Fruit fly (Drosophila melanogaster) whole organism, embryonic: ENCODE results near the gene CG8312.

Experiments used
- Abd-B ChIP-seq: fragments of 200-800 bp; sonication (Bioruptor generic); optimal IDR thresholded peaks from 2 replicates; lab custom pipeline; 2018; ENCODE audit warnings: missing biosample characterization, mild to moderate bottlenecking, missing genetic modification characterization, moderate library complexity
- Atf6 ChIP-seq: fragments of 200-800 bp; sonication (Bioruptor generic); IDR thresholded peaks from 2 replicates; pipeline ENCODE4 v1.3.6; 2022; ENCODE audit warnings: missing biosample characterization, missing genetic modification characterization
- CG10147 ChIP-seq: fragments of 200-800 bp; sonication (Bioruptor generic); optimal IDR thresholded peaks from 2 replicates; lab custom pipeline; 2019; ENCODE audit warnings: missing biosample characterization, mild to moderate bottlenecking, missing genetic modification characterization, moderate library complexity
- CG11247 ChIP-seq: fragments of 200-800 bp; sonication (Bioruptor generic); IDR thresholded peaks from 2 replicates; pipeline ENCODE4 v1.3.6; 2022; ENCODE audit warnings: missing biosample characterization, missing genetic modification characterization
- CG11398 ChIP-seq: fragments of 200-800 bp; sonication (Bioruptor generic); optimal IDR thresholded peaks from 2 replicates; lab custom pipeline; 2016; ENCODE audit warnings: missing biosample characterization, missing genetic modification characterization
- CG16779 ChIP-seq: fragments of 200-800 bp; sonication (Bioruptor generic); IDR thresholded peaks from 2 replicates; pipeline ENCODE4 v1.3.6; 2022; ENCODE audit warnings: missing biosample characterization, missing genetic modification characterization
- CG17186 ChIP-seq: fragments of 200-800 bp; sonication (Bioruptor generic); optimal IDR thresholded peaks from 3 replicates; lab custom pipeline; 2017; ENCODE audit warnings: missing biosample characterization, missing genetic modification reagents, missing genetic modification characterization
- CG17328 ChIP-seq: fragments of 200-800 bp; sonication (Bioruptor generic); IDR thresholded peaks from 2 replicates; pipeline ENCODE4 v1.3.6; 2022; ENCODE audit warnings: missing biosample characterization, missing genetic modification characterization
- CG17361 ChIP-seq: fragments of 200-800 bp; sonication (Bioruptor generic); IDR thresholded peaks from 3 replicates; pipeline ENCODE4 v1.3.6; 2022; ENCODE audit warnings: missing biosample characterization, missing genetic modification characterization
- CG18011 ChIP-seq: fragments of 200-800 bp; sonication (Bioruptor generic); optimal IDR thresholded peaks from 2 replicates; lab custom pipeline; 2017; ENCODE audit warnings: missing biosample characterization, missing genetic modification characterization, mild to moderate bottlenecking, moderate library complexity, missing genotype
- CG18599 ChIP-seq: fragments of 200-800 bp; sonication (Bioruptor generic); optimal IDR thresholded peaks from 3 replicates; lab custom pipeline; 2017; ENCODE audit warnings: missing biosample characterization, missing genetic modification characterization, mild to moderate bottlenecking, moderate library complexity, missing genetic modification reagents
- CG2202 ChIP-seq: fragments of 200-800 bp; sonication (Bioruptor generic); optimal IDR thresholded peaks from 2 replicates; lab custom pipeline; 2018; ENCODE audit warnings: missing biosample characterization, mild to moderate bottlenecking, missing genetic modification characterization
- CG2875 ChIP-seq: fragments of 200-800 bp; sonication (Bioruptor generic); optimal IDR thresholded peaks from 2 replicates; lab custom pipeline; 2017; ENCODE audit warnings: missing biosample characterization, mild to moderate bottlenecking, missing genetic modification characterization, missing genetic modification reagents
- CG31224 ChIP-seq: fragments of 200-800 bp; sonication (Bioruptor generic); IDR thresholded peaks from 2 replicates; pipeline ENCODE4 v1.3.6; 2022; ENCODE audit warnings: missing biosample characterization, missing genetic modification characterization
- CG31441 ChIP-seq: fragments of 200-800 bp; sonication (Bioruptor generic); IDR thresholded peaks from 2 replicates; pipeline ENCODE4 v1.3.6; 2022; ENCODE audit warnings: missing biosample characterization, missing genetic modification characterization
- CG34422 ChIP-seq: fragments of 200-800 bp; sonication (Bioruptor generic); IDR thresholded peaks from 3 replicates; pipeline ENCODE4 v1.3.6; 2022; ENCODE audit warnings: missing biosample characterization, missing genetic modification characterization
- CG4424 ChIP-seq: fragments of 200-800 bp; sonication (Bioruptor generic); optimal IDR thresholded peaks from 3 replicates; lab custom pipeline; 2016; ENCODE audit warnings: missing biosample characterization, missing genetic modification characterization
- CG6175 ChIP-seq: fragments of 200-800 bp; sonication (Bioruptor generic); IDR thresholded peaks from 3 replicates; pipeline ENCODE4 v1.3.6; 2022; ENCODE audit warnings: missing biosample characterization, missing genetic modification characterization
- CG7271 ChIP-seq: fragments of 200-800 bp; sonication (Bioruptor generic); optimal IDR thresholded peaks from 2 replicates; lab custom pipeline; 2018; ENCODE audit warnings: missing biosample characterization, mild to moderate bottlenecking, missing genetic modification characterization, moderate library complexity
- CG8089 ChIP-seq: fragments of 200-800 bp; sonication (Bioruptor generic); optimal IDR thresholded peaks from 3 replicates; lab custom pipeline; 2016; ENCODE audit warnings: missing biosample characterization, missing genetic modification characterization
- CG9437 ChIP-seq: fragments of 200-800 bp; sonication (Bioruptor generic); optimal IDR thresholded peaks from 2 replicates; lab custom pipeline; 2018; ENCODE audit warnings: missing biosample characterization, mild to moderate bottlenecking, missing genetic modification characterization
- CG9727 ChIP-seq: fragments of 200-800 bp; sonication (Bioruptor generic); optimal IDR thresholded peaks from 3 replicates; lab custom pipeline; 2017; ENCODE audit warnings: missing biosample characterization, mild to moderate bottlenecking, missing genetic modification characterization
- CG9876 ChIP-seq: fragments of 200-800 bp; sonication (Bioruptor generic); optimal IDR thresholded peaks from 2 replicates; lab custom pipeline; 2016; ENCODE audit warnings: missing biosample characterization, missing genetic modification characterization
- Dref ChIP-seq: fragments of 200-800 bp; sonication (Bioruptor generic); IDR thresholded peaks from 2 replicates; pipeline ENCODE4 v1.3.6; 2022; ENCODE audit warnings: missing biosample characterization, missing genetic modification characterization
- HHEX ChIP-seq: fragments of 200-800 bp; sonication (Bioruptor generic); optimal IDR thresholded peaks from 3 replicates; lab custom pipeline; 2017; ENCODE audit warnings: missing biosample characterization, mild to moderate bottlenecking, missing genetic modification characterization, missing genetic modification reagents
- Lim3 ChIP-seq: fragments of 200-800 bp; sonication (Bioruptor generic); IDR thresholded peaks from 2 replicates; pipeline ENCODE4 v1.3.6; 2022; ENCODE audit warnings: missing biosample characterization, missing genetic modification characterization
- NfI ChIP-seq: fragments of 200-800 bp; sonication (Bioruptor generic); optimal IDR thresholded peaks from 3 replicates; lab custom pipeline; 2018; ENCODE audit warnings: missing biosample characterization, mild to moderate bottlenecking, missing genetic modification characterization, moderate library complexity
- Ravus ChIP-seq: fragments of 200-800 bp; sonication (Bioruptor generic); IDR thresholded peaks from 2 replicates; pipeline ENCODE4 v1.3.6; 2022; ENCODE audit warnings: missing biosample characterization, missing genetic modification characterization
- Sin3A ChIP-seq: fragments of >200 bp; optimal IDR thresholded peaks from 2 replicates; lab custom pipeline; 2018
- Trl ChIP-seq, 3 experiments: fragments of >200 bp in 2 of 3; fragments of 200-800 bp in 1 of 3; sonication (Bioruptor generic) in 1 of 3; optimal IDR thresholded peaks; 2 replicates in 1 of 3; 3 replicates in 2 of 3; lab custom pipeline; 2016 to 2017; ENCODE audit warnings: missing biosample characterization in 1 of 3, missing genetic modification characterization in 1 of 3
- YL-1 ChIP-seq: fragments of 200-800 bp; sonication (Bioruptor generic); optimal IDR thresholded peaks from 3 replicates; lab custom pipeline; 2017; ENCODE audit warnings: missing biosample characterization, mild to moderate bottlenecking, missing genetic modification characterization
- corto ChIP-seq: fragments of 200-800 bp; sonication (Bioruptor generic); optimal IDR thresholded peaks from 2 replicates; lab custom pipeline; 2016; ENCODE audit warnings: missing biosample characterization, mild to moderate bottlenecking, missing genetic modification characterization, moderate library complexity
- croc ChIP-seq: fragments of 200-800 bp; sonication (Bioruptor generic); conservative IDR thresholded peaks from 3 replicates; pipeline ENCODE4 v1.3.6; 2022; ENCODE audit warnings: missing biosample characterization, missing genetic modification characterization
- dati ChIP-seq: fragments of 200-800 bp; sonication (Bioruptor generic); IDR thresholded peaks from 2 replicates; pipeline ENCODE4 v1.3.6; 2022; ENCODE audit warnings: missing biosample characterization, missing genetic modification characterization
- dpn ChIP-seq, 2 experiments: fragments of 200-800 bp; sonication (Bioruptor generic); optimal IDR thresholded peaks; 3 replicates each; lab custom pipeline; 2016; ENCODE audit warnings: missing biosample characterization in 2 of 2, missing genetic modification characterization in 2 of 2
- exex ChIP-seq: fragments of 200-800 bp; sonication (Bioruptor generic); optimal IDR thresholded peaks from 4 replicates; lab custom pipeline; 2018; ENCODE audit warnings: missing biosample characterization, mild to moderate bottlenecking, missing genetic modification characterization, moderate library complexity
- fd64A ChIP-seq: fragments of 200-800 bp; sonication (Bioruptor generic); optimal IDR thresholded peaks from 3 replicates; lab custom pipeline; 2018; ENCODE audit warnings: missing biosample characterization, mild to moderate bottlenecking, missing genetic modification characterization
- h ChIP-seq: fragments of >200 bp; optimal IDR thresholded peaks from 2 replicates; lab custom pipeline; 2017
- insv ChIP-seq, 2 experiments: fragments of 200-800 bp; sonication (Bioruptor generic); optimal IDR thresholded peaks; 3 replicates each; lab custom pipeline; 2016 to 2018; ENCODE audit warnings: missing biosample characterization in 2 of 2, missing genetic modification characterization in 2 of 2
- inv ChIP-seq: fragments of 200-800 bp; sonication (Bioruptor generic); IDR thresholded peaks from 2 replicates; pipeline ENCODE4 v1.3.6; 2022; ENCODE audit warnings: missing biosample characterization, missing genetic modification characterization; ENCODE audit not compliant: partially characterized antibody
- ken ChIP-seq: fragments of 200-800 bp; sonication (Bioruptor generic); IDR thresholded peaks from 3 replicates; pipeline ENCODE4 v1.3.6; 2022; ENCODE audit warnings: missing biosample characterization, missing genetic modification characterization
- lola ChIP-seq, 3 experiments: fragments of >200 bp in 2 of 3; fragments of 200-800 bp in 1 of 3; sonication (Bioruptor generic) in 1 of 3; optimal IDR thresholded peaks; 2 replicates each; lab custom pipeline; 2017 to 2019; ENCODE audit warnings: missing biosample characterization in 3 of 3, missing genetic modification characterization in 3 of 3, mild to moderate bottlenecking in 1 of 3, moderate library complexity in 1 of 3
- lov ChIP-seq, 2 experiments: fragments of 200-800 bp in 1 of 2; fragments of >200 bp in 1 of 2; sonication (Bioruptor generic) in 1 of 2; IDR thresholded peaks in 1 of 2; optimal IDR thresholded peaks in 1 of 2; 2 replicates in 1 of 2; 3 replicates in 1 of 2; pipeline versions ENCODE4 v1.3.6 to Lab custom; 2017 to 2022; ENCODE audit warnings: missing biosample characterization in 1 of 2, missing genetic modification characterization in 1 of 2
- mam ChIP-seq: fragments of 200-800 bp; sonication (Bioruptor generic); optimal IDR thresholded peaks from 3 replicates; lab custom pipeline; 2016; ENCODE audit warnings: missing biosample characterization, missing genetic modification characterization
- nmo ChIP-seq: fragments of 200-800 bp; sonication (Bioruptor generic); optimal IDR thresholded peaks from 2 replicates; lab custom pipeline; 2018; ENCODE audit warnings: missing biosample characterization, mild to moderate bottlenecking, missing genetic modification characterization, moderate library complexity
- pb ChIP-seq: fragments of 200-800 bp; sonication (Bioruptor generic); optimal IDR thresholded peaks from 3 replicates; lab custom pipeline; 2016; ENCODE audit warnings: missing biosample characterization, missing genetic modification characterization
- pita ChIP-seq: fragments of 200-800 bp; sonication (Bioruptor generic); optimal IDR thresholded peaks from 2 replicates; lab custom pipeline; 2017; ENCODE audit warnings: missing biosample characterization, mild to moderate bottlenecking, missing genetic modification characterization
- slbo ChIP-seq: fragments of 200-800 bp; sonication (Bioruptor generic); IDR thresholded peaks from 2 replicates; pipeline ENCODE4 v1.3.6; 2022; ENCODE audit warnings: missing biosample characterization, missing genetic modification characterization
- toy ChIP-seq: fragments of 200-800 bp; sonication (Bioruptor generic); IDR thresholded peaks from 2 replicates; pipeline ENCODE4 v1.3.6; 2022; ENCODE audit warnings: missing biosample characterization, missing genetic modification characterization
- vfl ChIP-seq: fragments of 200-800 bp; sonication (Bioruptor generic); optimal IDR thresholded peaks from 2 replicates; lab custom pipeline; 2016; ENCODE audit warnings: missing biosample characterization, missing genetic modification characterization
- z ChIP-seq: fragments of 200-800 bp; sonication (Bioruptor generic); IDR thresholded peaks from 3 replicates; pipeline ENCODE4 v1.3.6; 2022; ENCODE audit warnings: missing biosample characterization, missing genetic modification characterization

The CG8312 gene

DNA sequence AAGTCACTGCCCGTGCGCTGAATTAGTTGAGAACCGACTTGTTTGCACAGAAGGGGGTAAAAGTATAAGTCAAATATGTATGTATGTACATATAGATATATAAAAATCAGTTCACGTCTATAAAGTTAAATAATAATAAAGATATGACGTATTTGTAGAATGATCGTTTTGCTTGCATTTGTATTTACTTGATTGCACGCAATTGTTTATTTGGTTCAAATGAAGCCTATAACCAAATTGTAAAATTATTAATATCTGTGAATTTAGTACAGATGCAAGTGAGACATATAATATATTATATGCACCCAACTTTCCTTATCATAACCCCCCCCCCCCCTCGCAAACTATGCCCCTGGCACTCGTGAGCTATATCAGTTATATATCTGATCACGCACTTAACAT is 9.4 kb downstream of the CG8312 start (continued):
- TF ChIP-seq croc (no peak), CG11247 (GFP tag; lab: Robert Waterston, UW) (no peak), h (no peak), ken (no peak), CG6175 (GFP tag; lab: Robert Waterston, UW) (no peak), YL-1 (GFP tag; lab: Kevin White, UChicago) (no peak), fd64A (GFP tag; lab: Kevin White, UChicago) (no peak), Lim3 (no peak), slbo (GFP tag; lab: Robert Waterston, UW) (peak; percentile 67), z (GFP tag; lab: Robert Waterston, UW) (no peak), CG17186 (no peak), Abd-B (GFP tag; lab: Kevin White, UChicago) (no peak), CG9876 (GFP tag; lab: Kevin White, UChicago) (no peak), toy (GFP tag; lab: Robert Waterston, UW) (no peak), lola (GFP tag; optimal IDR thresholded peaks at IDR 0.05; lab: Kevin White, UChicago) (peak in 1 of 3 experiments; percentile 8), CG31224 (GFP tag; lab: Robert Waterston, UW) (0 out of 2 replicates have a peak, but pooled peaks have one; percentile 43), exex (tag; lab: Kevin White, UChicago) (peak; percentile 42), lov (optimal IDR thresholded peaks at IDR 0.05; lab: Kevin White, UChicago) (no peak), lov (GFP tag; IDR thresholded peaks at IDR 0.05; lab: Robert Waterston, UW) (no peak), CG17328 (GFP tag; lab: Robert Waterston, UW) (no peak), CG9437 (GFP tag; lab: Kevin White, UChicago) (peak; percentile 12), vfl (GFP tag; lab: Kevin White, UChicago) (no peak), CG10147 (GFP tag; lab: Kevin White, UChicago) (peak; percentile 62), CG2875 (peak; percentile 8), HHEX (peak; percentile 55), mam (GFP tag; lab: Kevin White, UChicago) (no peak), CG18011 (GFP tag; lab: Kevin White, UChicago) (peak; percentile 14), CG31441 (GFP tag; lab: Robert Waterston, UW) (peak; percentile 50), dpn (GFP tag; optimal IDR thresholded peaks at IDR 0.05; lab: Kevin White, UChicago) (no peak), Ravus (GFP tag; lab: Robert Waterston, UW) (no peak), CG9727 (peak; percentile 72), CG17361 (GFP tag; lab: Robert Waterston, UW) (peak; percentile 69), Atf6 (peak; percentile 40; the same call in 1 of the 2 replicates), Sin3A (no peak), nmo (GFP tag; lab: Kevin White, UChicago) (peak; percentile 61), CG8089 (GFP tag; lab: Kevin White, UChicago) (no peak), CG11398 (GFP tag; lab: Kevin White, UChicago) (no peak), CG7271 (tag; lab: Kevin White, UChicago) (no peak), CG4424 (peak; percentile 28), pb (GFP tag; lab: Kevin White, UChicago) (no peak), pita (GFP tag; lab: Kevin White, UChicago) (no peak), inv (GFP tag; lab: Robert Waterston, UW) (no peak), dati (GFP tag; lab: Robert Waterston, UW) (no peak), Trl (optimal IDR thresholded peaks at IDR 0.05; lab: Kevin White, UChicago) (no peak), Trl (GFP tag; optimal IDR thresholded peaks at IDR 0.05; lab: Kevin White, UChicago) (no peak), corto (no peak), insv (GFP tag; optimal IDR thresholded peaks at IDR 0.05; lab: Kevin White, UChicago) (no peak), CG34422 (no peak), CG16779 (GFP tag; lab: Robert Waterston, UW) (no peak), NfI (peak; percentile 2), CG2202 (tag; lab: Kevin White, UChicago) (peak; percentile 31), CG18599 (peak; percentile 89), Dref (GFP tag; lab: Robert Waterston, UW) (no peak)
